Worm (Caenorhabditis elegans) whole organism, midembryonic: ENCODE results near the gene C27D9.2.

Source experiments
- T22C8.4 ChIP-seq: fragments of 200-800 bp; sonication (Bioruptor generic); IDR thresholded peaks from 2 replicates; pipeline ENCODE4 v1.3.6; 2022; ENCODE audit warnings: missing genetic modification characterization, missing compliant biosample characterization
- klf-2 ChIP-seq: fragments of 200-800 bp; sonication (Bioruptor generic); conservative IDR thresholded peaks from 2 replicates; pipeline ENCODE4 v1.3.6; 2022; ENCODE audit warnings: missing genetic modification reagents, missing genetic modification characterization, missing compliant biosample characterization

ce11 chrII:4795461-4795860, 38.8 kb upstream of the C27D9.2 start, which contains the start of gene C33F10.4:
- TF ChIP-seq klf-2 (GFP tag; lab: Robert Waterston, UW): no peak
- no peak for TF ChIP-seq T22C8.4 (GFP tag; lab: Robert Waterston, UW)
